Worm (Caenorhabditis elegans) whole organism, mixed stage, embryonic: ENCODE data around the gene srj-52.
A peak's percentile ranks its signal among the peaks of the same experiment; 100 is the strongest.

ENCODE experiments used
- M03D4.4 ChIP-seq: sonication (generic microtip); optimal IDR thresholded peaks from 2 replicates; lab custom pipeline; 2017; ENCODE audit warnings: mild to moderate bottlenecking, missing genetic modification characterization, missing compliant biosample characterization
- blmp-1 ChIP-seq: fragments of 150-350 bp; optimal IDR thresholded peaks from 2 replicates; lab custom pipeline; 2014; ENCODE audit warnings: missing biosample characterization, missing genetic modification characterization
- ceh-39 ChIP-seq: fragments of 150-350 bp; optimal IDR thresholded peaks from 2 replicates; lab custom pipeline; 2014; ENCODE audit warnings: missing biosample characterization, missing genetic modification characterization
- ceh-43 ChIP-seq: fragments of 200-800 bp; sonication (Bioruptor generic); optimal IDR thresholded peaks from 2 replicates; lab custom pipeline; 2018; ENCODE audit warnings: mild to moderate bottlenecking, missing genetic modification characterization, moderate library complexity, missing compliant biosample characterization
- ceh-83 ChIP-seq: fragments of 200-800 bp; sonication (Bioruptor generic); optimal IDR thresholded peaks from 2 replicates; lab custom pipeline; 2018; ENCODE audit warnings: mild to moderate bottlenecking, missing genetic modification characterization, missing compliant biosample characterization
- ces-1 ChIP-seq: fragments of 150-350 bp; optimal IDR thresholded peaks from 2 replicates; lab custom pipeline; 2014; ENCODE audit warnings: missing biosample characterization, missing genetic modification reagents, missing genetic modification characterization
- cnd-1 ChIP-seq: fragments of 200-800 bp; sonication (Bioruptor generic); optimal IDR thresholded peaks from 2 replicates; lab custom pipeline; 2018; ENCODE audit warnings: mild to moderate bottlenecking, missing genetic modification characterization, missing compliant biosample characterization
- drap-1 ChIP-seq: fragments of 200-800 bp; sonication (Bioruptor generic); optimal IDR thresholded peaks from 3 replicates; lab custom pipeline; 2018; ENCODE audit warnings: mild to moderate bottlenecking, missing genetic modification characterization, missing compliant biosample characterization
- elt-1 ChIP-seq: sonication (generic microtip); optimal IDR thresholded peaks from 2 replicates; lab custom pipeline; 2017; ENCODE audit warnings: missing genetic modification characterization, mild to moderate bottlenecking, missing compliant biosample characterization, antibody characterized with exemption, moderate library complexity, borderline replicate concordance; ENCODE audit not compliant: insufficient read depth
- elt-3 ChIP-seq: fragments of 150-350 bp; optimal IDR thresholded peaks from 2 replicates; lab custom pipeline; 2014; ENCODE audit warnings: missing biosample characterization, missing genetic modification characterization
- flh-1 ChIP-seq: fragments of 200-800 bp; sonication (Bioruptor generic); optimal IDR thresholded peaks from 2 replicates; lab custom pipeline; 2018; ENCODE audit warnings: mild to moderate bottlenecking, missing genetic modification characterization, moderate library complexity, missing compliant biosample characterization
- ham-2 ChIP-seq: fragments of 200-800 bp; sonication (Bioruptor generic); optimal IDR thresholded peaks from 2 replicates; lab custom pipeline; 2018; ENCODE audit warnings: mild to moderate bottlenecking, missing genetic modification characterization, missing compliant biosample characterization
- hlh-1 ChIP-seq: fragments of 150-350 bp; optimal IDR thresholded peaks from 2 replicates; lab custom pipeline; 2014; ENCODE audit warnings: missing biosample characterization, missing genetic modification reagents, missing genetic modification characterization
- lin-13 ChIP-seq: fragments of 150-350 bp; optimal IDR thresholded peaks from 2 replicates; lab custom pipeline; 2014; ENCODE audit warnings: missing biosample characterization, missing genetic modification characterization
- lin-32 ChIP-seq: fragments of 200-800 bp; sonication (Bioruptor generic); optimal IDR thresholded peaks from 2 replicates; lab custom pipeline; 2018; ENCODE audit warnings: mild to moderate bottlenecking, missing genetic modification characterization, missing compliant biosample characterization
- mab-5 ChIP-seq: fragments of 150-350 bp; optimal IDR thresholded peaks from 2 replicates; lab custom pipeline; 2014; ENCODE audit warnings: missing biosample characterization, missing genetic modification characterization
- nhr-12 ChIP-seq: fragments of 150-350 bp; optimal IDR thresholded peaks from 2 replicates; lab custom pipeline; 2014; ENCODE audit warnings: missing biosample characterization, missing genetic modification characterization
- nhr-2 ChIP-seq: fragments of 150-350 bp; optimal IDR thresholded peaks from 2 replicates; lab custom pipeline; 2014; ENCODE audit warnings: missing biosample characterization, missing genetic modification characterization
- nhr-237 ChIP-seq: fragments of 150-350 bp; optimal IDR thresholded peaks from 2 replicates; lab custom pipeline; 2014; ENCODE audit warnings: missing biosample characterization, missing genetic modification characterization
- nhr-76 ChIP-seq: sonication (generic microtip); optimal IDR thresholded peaks from 2 replicates; lab custom pipeline; 2017; ENCODE audit warnings: missing biosample characterization, missing genetic modification characterization
- pha-4 ChIP-seq: fragments of 150-350 bp; optimal IDR thresholded peaks from 2 replicates; lab custom pipeline; 2018; ENCODE audit warnings: missing biosample characterization, missing genetic modification reagents, missing genetic modification characterization
- sem-2 ChIP-seq: fragments of 200-800 bp; sonication (Bioruptor generic); optimal IDR thresholded peaks from 2 replicates; lab custom pipeline; 2018; ENCODE audit warnings: mild to moderate bottlenecking, missing genetic modification characterization, missing compliant biosample characterization
- snpc-4 ChIP-seq: fragments of 150-350 bp; optimal IDR thresholded peaks from 2 replicates; lab custom pipeline; 2014; ENCODE audit warnings: missing biosample characterization, missing genetic modification characterization
- tbx-8 ChIP-seq: fragments of 200-800 bp; sonication (Bioruptor generic); optimal IDR thresholded peaks from 2 replicates; lab custom pipeline; 2018; ENCODE audit warnings: mild to moderate bottlenecking, missing genetic modification characterization, moderate library complexity, missing compliant biosample characterization
- unc-120 ChIP-seq: sonication (generic microtip); optimal IDR thresholded peaks from 2 replicates; lab custom pipeline; 2017; ENCODE audit warnings: missing genetic modification characterization, missing compliant biosample characterization; ENCODE audit not compliant: poor library complexity, severe bottlenecking
- unc-39 ChIP-seq: fragments of 150-350 bp; optimal IDR thresholded peaks from 2 replicates; lab custom pipeline; 2014; ENCODE audit warnings: missing biosample characterization, missing genetic modification characterization
- unc-62 ChIP-seq: fragments of 150-350 bp; optimal IDR thresholded peaks from 2 replicates; lab custom pipeline; 2014; ENCODE audit warnings: missing biosample characterization, missing genetic modification reagents, missing genetic modification characterization
- zip-8 ChIP-seq: fragments of 150-350 bp; optimal IDR thresholded peaks from 2 replicates; lab custom pipeline; 2014; ENCODE audit warnings: missing biosample characterization, missing genetic modification characterization
- ztf-11 ChIP-seq: fragments of 150-350 bp; optimal IDR thresholded peaks from 2 replicates; lab custom pipeline; 2014; ENCODE audit warnings: missing biosample characterization, missing genetic modification characterization

The srj-52 gene

ce11 chrV:699489-700129, 3.8 kb upstream of the srj-52 start, which contains the start of the genes ugt-29 and srx-5:
TSS of gene ugt-29 (minus strand) at chrV:699589.
TSS of gene srx-5 (plus strand) at chrV:700079.
- no peak for TF ChIP-seq blmp-1
- no peak for TF ChIP-seq lin-32 (GFP tag; lab: Kevin White, UChicago)
- TF ChIP-seq mab-5 (tag; lab: Kevin White, UChicago): no peak
- TF ChIP-seq zip-8 (tag; lab: Kevin White, UChicago): no peak
- TF ChIP-seq ces-1: no peak
- no peak for TF ChIP-seq ceh-43 (GFP tag; lab: Kevin White, UChicago)
- no peak for TF ChIP-seq sem-2 (GFP tag; lab: Kevin White, UChicago)
- TF ChIP-seq nhr-237: no peak
- no peak for TF ChIP-seq unc-39

- TF ChIP-seq mab-5 (tag; lab: Kevin White, UChicago) (no peak), snpc-4 (tag; lab: Kevin White, UChicago) (no peak), hlh-1 (tag; lab: Kevin White, UChicago) (no peak), zip-8 (tag; lab: Kevin White, UChicago) (peak; percentile 74), pha-4 (no peak), nhr-237 (no peak), drap-1 (no peak), elt-3 (tag; lab: Kevin White, UChicago) (no peak)
- TF ChIP-seq, all 35 proteins: peak for 1
These were observed 3.2 kb upstream of the srj-52 start for ce11 chrV:699051-699450.

ce11 chrV:694625-695024, 1.2 kb downstream of the srj-52 start, which contains the start of gene srj-53:
TSS of gene srj-53 (minus strand) at chrV:694725.
- no peak for TF ChIP-seq nhr-2 (tag; lab: Kevin White, UChicago)
- TF ChIP-seq ceh-43 (GFP tag; lab: Kevin White, UChicago): no peak
- no peak for TF ChIP-seq unc-39
- no peak for TF ChIP-seq ceh-83 (GFP tag; lab: Kevin White, UChicago)
- TF ChIP-seq lin-32 (GFP tag; lab: Kevin White, UChicago): no peak
- no peak for TF ChIP-seq unc-120 (tag; lab: Kevin White, UChicago)
- TF ChIP-seq lin-13 (tag; lab: Kevin White, UChicago): no peak
- TF ChIP-seq, all 35 proteins: peak for 0

- TF ChIP-seq drap-1 (no peak), zip-8 (tag; lab: Kevin White, UChicago) (no peak), ham-2 (GFP tag; lab: Kevin White, UChicago) (no peak), sem-2 (GFP tag; lab: Kevin White, UChicago) (no peak), elt-1 (no peak), lin-13 (tag; lab: Kevin White, UChicago) (no peak)
These were observed 2.9 kb downstream of the srj-52 start, which contains the start of gene srx-4 for ce11 chrV:692720-693422. TSS of gene srx-4 (minus strand) at chrV:692770.

ce11 chrV:689538-689937, 6.3 kb downstream of the srj-52 start:
- TF ChIP-seq lin-32 (GFP tag; lab: Kevin White, UChicago): no peak
- no peak for TF ChIP-seq nhr-12 (tag; lab: Kevin White, UChicago)
- TF ChIP-seq zip-8 (tag; lab: Kevin White, UChicago): no peak
- no peak for TF ChIP-seq lin-13 (tag; lab: Kevin White, UChicago)
- TF ChIP-seq ceh-43 (GFP tag; lab: Kevin White, UChicago): no peak
- no peak for TF ChIP-seq unc-120 (tag; lab: Kevin White, UChicago)
- TF ChIP-seq unc-62 (GFP tag; lab: Kevin White, UChicago): no peak
- no peak for TF ChIP-seq ztf-11 (tag; lab: Kevin White, UChicago)
- no peak for TF ChIP-seq ceh-83 (GFP tag; lab: Kevin White, UChicago)
- no peak for TF ChIP-seq pha-4

- TF ChIP-seq ham-2 (GFP tag; lab: Kevin White, UChicago): no peak
These were observed 8.4 kb downstream of the srj-52 start, which contains the start of gene H25P19.1 for ce11 chrV:687384-687783. TSS of gene H25P19.1 (plus strand) at chrV:687684.

ce11 chrV:683858-684257, 12.0 kb downstream of the srj-52 start, which contains the start of gene F31F4.1:
TSS of gene F31F4.1 (plus strand) at chrV:684060.
- TF ChIP-seq zip-8 (tag; lab: Kevin White, UChicago): no peak
- no peak for TF ChIP-seq nhr-76 (tag; lab: Kevin White, UChicago)
- no peak for TF ChIP-seq tbx-8 (GFP tag; lab: Kevin White, UChicago)
- no peak for TF ChIP-seq M03D4.4
- TF ChIP-seq lin-32 (GFP tag; lab: Kevin White, UChicago): no peak
- TF ChIP-seq ces-1: no peak
- no peak for TF ChIP-seq flh-1 (GFP tag; lab: Kevin White, UChicago)
- no peak for TF ChIP-seq sem-2 (GFP tag; lab: Kevin White, UChicago)
- TF ChIP-seq ceh-43 (GFP tag; lab: Kevin White, UChicago): no peak
- no peak for TF ChIP-seq lin-13 (tag; lab: Kevin White, UChicago)
- TF ChIP-seq ceh-39: no peak
- TF ChIP-seq cnd-1: no peak
- TF ChIP-seq hlh-1 (tag; lab: Kevin White, UChicago): no peak
- no peak for TF ChIP-seq snpc-4 (tag; lab: Kevin White, UChicago)
- TF ChIP-seq, all 35 proteins: peak for 0
